Worm (Caenorhabditis elegans) whole organism, L4 larva: ENCODE data around the gene tag-244.
A peak's percentile ranks its signal among the peaks of the same experiment; 100 is the strongest.

ENCODE experiments used
- D1046.2 ChIP-seq: fragments of 200-800 bp; sonication (Bioruptor generic); IDR thresholded peaks from 2 replicates; pipeline ENCODE4 v1.3.6; 2022; ENCODE audit warnings: missing genetic modification characterization, missing compliant biosample characterization
- F44E2.7 ChIP-seq: fragments of 200-800 bp; sonication (Bioruptor generic); IDR thresholded peaks from 2 replicates; pipeline ENCODE4 v2.1.2; 2022; ENCODE audit warnings: missing genetic modification characterization, missing compliant biosample characterization
- F49E8.2 ChIP-seq: sonication (generic microtip); optimal IDR thresholded peaks from 2 replicates; lab custom pipeline; 2016; ENCODE audit warnings: missing compliant biosample characterization, mild to moderate bottlenecking, missing genetic modification characterization, borderline replicate concordance
- Y75B8A.6 ChIP-seq: fragments of 200-800 bp; sonication (Bioruptor generic); IDR thresholded peaks from 2 replicates; pipeline ENCODE4 v1.3.6; 2022; ENCODE audit warnings: missing genetic modification reagents, missing genetic modification characterization, missing compliant biosample characterization
- aha-1 ChIP-seq: fragments of 150-350 bp; peaks from one replicate; lab custom pipeline; 2014; ENCODE audit warnings: missing biosample characterization, missing genetic modification characterization
- ceh-28 ChIP-seq: fragments of 150-350 bp; optimal IDR thresholded peaks from 2 replicates; lab custom pipeline; 2014; ENCODE audit warnings: missing biosample characterization, missing genetic modification reagents, missing genetic modification characterization
- ceh-44 ChIP-seq: fragments of 200-800 bp; sonication (Bioruptor generic); IDR thresholded peaks from 2 replicates; pipeline ENCODE4 v1.3.6; 2022; ENCODE audit warnings: missing genetic modification reagents, missing genetic modification characterization, missing compliant biosample characterization
- ceh-82 ChIP-seq: sonication (generic microtip); optimal IDR thresholded peaks from 2 replicates; lab custom pipeline; 2017; ENCODE audit warnings: missing biosample characterization, missing genetic modification characterization
- cey-2 ChIP-seq: sonication (generic microtip); optimal IDR thresholded peaks from 3 replicates; lab custom pipeline; 2017; ENCODE audit warnings: missing genetic modification characterization, mild to moderate bottlenecking, missing compliant biosample characterization, antibody characterized with exemption, borderline replicate concordance; ENCODE audit not compliant: insufficient read depth
- ctbp-1 ChIP-seq: fragments of 200-800 bp; sonication (Bioruptor generic); IDR thresholded peaks from 2 replicates; pipeline ENCODE4 v1.3.6; 2022; ENCODE audit warnings: missing genetic modification reagents, missing genetic modification characterization, missing compliant biosample characterization
- daf-19 ChIP-seq: fragments of 200-800 bp; sonication (Bioruptor generic); conservative IDR thresholded peaks from 2 replicates; pipeline ENCODE4 v1.3.6; 2022; ENCODE audit warnings: missing genetic modification characterization, missing compliant biosample characterization
- dmd-6 ChIP-seq: fragments of 200-800 bp; sonication (Bioruptor generic); IDR thresholded peaks from 2 replicates; pipeline ENCODE4 v1.3.6; 2022; ENCODE audit warnings: missing genetic modification reagents, missing genetic modification characterization, missing compliant biosample characterization
- dmd-8 ChIP-seq: fragments of 200-800 bp; sonication (Bioruptor generic); IDR thresholded peaks from 2 replicates; pipeline ENCODE4 v1.3.6; 2022; ENCODE audit warnings: missing genetic modification characterization, missing compliant biosample characterization
- dpl-1 ChIP-seq: fragments of 150-350 bp; optimal IDR thresholded peaks from 2 replicates; lab custom pipeline; 2014; ENCODE audit warnings: missing biosample characterization, missing genetic modification reagents, missing genetic modification characterization
- hmg-1.1 ChIP-seq: fragments of 200-800 bp; sonication (Bioruptor generic); IDR thresholded peaks from 2 replicates; pipeline ENCODE4 v1.3.6; 2022; ENCODE audit warnings: missing genetic modification reagents, missing genetic modification characterization, missing compliant biosample characterization
- lim-7 ChIP-seq: fragments of 200-800 bp; sonication (Bioruptor generic); IDR thresholded peaks from 2 replicates; pipeline ENCODE4 v1.3.6; 2022; ENCODE audit warnings: missing genetic modification characterization, missing compliant biosample characterization
- lin-29 ChIP-seq: fragments of 200-800 bp; sonication (Bioruptor generic); IDR thresholded peaks from 2 replicates; pipeline ENCODE4 v1.3.6; 2022; ENCODE audit warnings: missing genetic modification reagents, missing genetic modification characterization, missing compliant biosample characterization
- lin-38 ChIP-seq: fragments of 200-800 bp; sonication (Bioruptor generic); IDR thresholded peaks from 2 replicates; pipeline ENCODE4 v1.3.6; 2022; ENCODE audit warnings: missing genetic modification reagents, missing genetic modification characterization, missing compliant biosample characterization
- lir-3 ChIP-seq: sonication (generic microtip); optimal IDR thresholded peaks from 2 replicates; lab custom pipeline; 2016; ENCODE audit warnings: mild to moderate bottlenecking, missing genetic modification characterization, missing compliant biosample characterization
- madf-9 ChIP-seq: fragments of 200-800 bp; sonication (Bioruptor generic); conservative IDR thresholded peaks from 2 replicates; pipeline ENCODE4 v1.3.6; 2022; ENCODE audit warnings: missing genetic modification reagents, missing genetic modification characterization, missing compliant biosample characterization
- mep-1 ChIP-seq: fragments of 150-350 bp; sonication (generic microtip); optimal IDR thresholded peaks from 3 replicates; lab custom pipeline; 2014; ENCODE audit warnings: missing biosample characterization, missing genetic modification characterization
- mxl-3 ChIP-seq: fragments of 200-800 bp; sonication (Bioruptor generic); optimal IDR thresholded peaks from 2 replicates; lab custom pipeline; 2018; ENCODE audit warnings: mild to moderate bottlenecking, missing genetic modification characterization, missing compliant biosample characterization
- nhr-111 ChIP-seq: fragments of 200-800 bp; sonication (Bioruptor generic); optimal IDR thresholded peaks from 2 replicates; lab custom pipeline; 2018; ENCODE audit warnings: mild to moderate bottlenecking, missing genetic modification characterization, missing compliant biosample characterization
- nhr-6 ChIP-seq: fragments of 150-350 bp; optimal IDR thresholded peaks from 2 replicates; lab custom pipeline; 2014; ENCODE audit warnings: missing biosample characterization, missing genetic modification characterization
- pha-4 ChIP-seq, 2 experiments: fragments of 150-350 bp in 1 of 2; fragments of 200-800 bp in 1 of 2; sonication (Bioruptor generic) in 1 of 2; IDR thresholded peaks in 1 of 2; optimal IDR thresholded peaks in 1 of 2; 2 replicates each; pipeline versions ENCODE4 v1.3.6 to Lab custom; 2014 to 2022; ENCODE audit warnings: missing genetic modification characterization in 2 of 2, missing genetic modification reagents in 2 of 2, missing biosample characterization in 1 of 2, missing compliant biosample characterization in 1 of 2
- skn-1 ChIP-seq: fragments of 150-350 bp; optimal IDR thresholded peaks from 2 replicates; lab custom pipeline; 2014; ENCODE audit warnings: missing biosample characterization, missing genetic modification characterization
- spr-1 ChIP-seq: sonication (generic microtip); optimal IDR thresholded peaks from 2 replicates; lab custom pipeline; 2016; ENCODE audit warnings: mild to moderate bottlenecking, missing genetic modification characterization, missing compliant biosample characterization
- tag-97 ChIP-seq: fragments of 200-800 bp; sonication (Bioruptor generic); IDR thresholded peaks from 2 replicates; pipeline ENCODE4 v1.3.6; 2022; ENCODE audit warnings: missing genetic modification characterization, missing compliant biosample characterization

Gene tag-244

ce11 chrIV:1595802-1596201 lies 45.1 kb downstream of the tag-244 start, which contains the start of gene npp-8 (continued):
- TF ChIP-seq ceh-28 (tag; lab: Kevin White, UChicago) (no peak), F49E8.2 (peak; percentile 70)

ce11 chrIV:1597018-1597417 lies 46.3 kb downstream of the tag-244 start, which contains the start of gene ced-2:
Gene ced-2 (plus strand): TSS chrIV:1597318.
- TF ChIP-seq Y75B8A.6 (GFP tag; lab: Robert Waterston, UW) (no peak), dmd-8 (GFP tag; lab: Robert Waterston, UW) (no peak), pha-4 (GFP tag; IDR thresholded peaks at IDR 0.05; lab: Robert Waterston, UW) (no peak), pha-4 (tag; optimal IDR thresholded peaks at IDR 0.05; lab: Kevin White, UChicago) (no peak), skn-1 (no peak), nhr-111 (GFP tag; lab: Kevin White, UChicago) (no peak), madf-9 (GFP tag; lab: Robert Waterston, UW) (no peak), lim-7 (GFP tag; lab: Robert Waterston, UW) (no peak), tag-97 (no peak), ctbp-1 (GFP tag; lab: Robert Waterston, UW) (no peak), hmg-1.1 (no peak), mxl-3 (GFP tag; lab: Kevin White, UChicago) (no peak), lin-29 (GFP tag; lab: Robert Waterston, UW) (no peak), spr-1 (tag; lab: Kevin White, UChicago) (no peak), mep-1 (tag; lab: Kevin White, UChicago) (no peak), dmd-6 (GFP tag; lab: Robert Waterston, UW) (no peak)

- TF ChIP-seq aha-1 (peak; percentile 59), dpl-1 (no peak)
These were observed 50.1 kb downstream of the tag-244 start for ce11 chrIV:1600784-1601183.

ce11 chrIV:1601357-1601756 lies 50.7 kb downstream of the tag-244 start, which contains the start of gene set-23:
Gene set-23 (plus strand): TSS chrIV:1601657.
- TF ChIP-seq nhr-6 (tag; lab: Kevin White, UChicago) (no peak), daf-19 (GFP tag; lab: Robert Waterston, UW) (no peak), lin-38 (GFP tag; lab: Robert Waterston, UW) (no peak), cey-2 (no peak), ceh-82 (tag; lab: Kevin White, UChicago) (no peak), F44E2.7 (GFP tag; lab: Robert Waterston, UW) (no peak), aha-1 (no peak), lir-3 (tag; lab: Kevin White, UChicago) (no peak), ceh-44 (no peak), mep-1 (tag; lab: Kevin White, UChicago) (no peak), D1046.2 (GFP tag; lab: Robert Waterston, UW) (no peak)
